Worm (Caenorhabditis elegans): ENCODE results near the gene K08H2.3.

DNA sequence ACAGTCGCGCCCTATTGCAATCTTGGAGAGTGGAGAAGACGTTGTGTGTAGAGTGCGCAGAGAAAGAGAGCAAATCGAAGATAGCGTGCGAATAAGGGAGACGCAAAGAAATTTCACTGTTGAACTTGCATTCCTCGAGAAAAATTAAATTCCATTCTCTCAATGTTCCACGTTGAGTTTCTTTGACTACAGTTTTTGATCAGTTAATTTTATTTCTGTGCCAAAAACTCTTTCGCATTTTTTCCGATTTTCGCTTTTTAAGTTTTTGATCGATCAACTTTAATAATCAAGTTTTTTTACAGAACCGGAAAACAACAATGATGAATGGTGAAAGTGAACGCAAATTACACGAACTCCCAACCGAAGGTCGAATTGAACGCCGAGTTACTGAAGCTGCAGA, at the start of gene K08H2.3:
- no peak for TF ChIP-seq nhr-28 (tag; optimal IDR thresholded peaks at IDR 0.05)
- TF ChIP-seq fkh-10 (GFP tag; optimal IDR thresholded peaks at IDR 0.05), result no peak
- no peak for TF ChIP-seq F10B5.3 (tag; optimal IDR thresholded peaks at IDR 0.05)
- no peak for TF ChIP-seq spr-1 (tag; optimal IDR thresholded peaks at IDR 0.05)
- TF ChIP-seq ces-1 (GFP tag; optimal IDR thresholded peaks at IDR 0.05), result no peak
- no peak for TF ChIP-seq Y75B8A.6 (GFP tag; IDR thresholded peaks at IDR 0.05)
